Worm (Caenorhabditis elegans): ENCODE data around the gene clec-218.

clec-218 gene

DNA sequence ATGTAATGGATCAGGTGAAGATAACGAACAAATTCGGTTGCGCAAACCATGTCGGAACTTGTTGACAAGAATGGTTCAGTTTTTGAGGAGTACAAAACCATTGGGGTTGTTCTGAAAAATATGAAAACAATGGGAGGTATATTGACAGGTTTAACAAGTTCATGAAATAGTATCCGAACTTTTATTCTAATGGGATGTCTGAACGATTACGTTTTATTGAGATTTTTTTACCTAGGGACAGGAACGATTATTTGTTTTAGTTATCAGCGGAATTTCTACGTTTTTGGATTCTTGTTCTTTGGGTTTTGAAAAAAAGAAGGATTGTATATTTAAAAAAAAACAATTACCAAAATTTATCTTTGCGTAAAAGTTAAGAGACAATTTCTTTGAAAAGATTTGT is 27.0 kb upstream of the clec-218 start, which contains the start of gene str-135:
str-135 (minus strand) TSS at position 101 of the 400 bp plus-strand sequence.
- TF ChIP-seq mab-5 (tag; optimal IDR thresholded peaks at IDR 0.05) (no peak), skn-1 (tag; optimal IDR thresholded peaks at IDR 0.05) (no peak), Y55F3AM.14 (GFP tag; optimal IDR thresholded peaks at IDR 0.05) (no peak), ceh-82 (tag; optimal IDR thresholded peaks at IDR 0.05) (no peak), F13H6.1 (tag; optimal IDR thresholded peaks at IDR 0.05) (no peak), nhr-237 (tag; optimal IDR thresholded peaks at IDR 0.05) (no peak), aly-2 (tag; optimal IDR thresholded peaks at IDR 0.05) (no peak), nhr-77 (tag; optimal IDR thresholded peaks at IDR 0.05) (no peak), peb-1 (tag; optimal IDR thresholded peaks at IDR 0.05) (no peak), unc-39 (tag; optimal IDR thresholded peaks at IDR 0.05) (no peak), nhr-25 (tag; optimal IDR thresholded peaks at IDR 0.05) (no peak)

DNA sequence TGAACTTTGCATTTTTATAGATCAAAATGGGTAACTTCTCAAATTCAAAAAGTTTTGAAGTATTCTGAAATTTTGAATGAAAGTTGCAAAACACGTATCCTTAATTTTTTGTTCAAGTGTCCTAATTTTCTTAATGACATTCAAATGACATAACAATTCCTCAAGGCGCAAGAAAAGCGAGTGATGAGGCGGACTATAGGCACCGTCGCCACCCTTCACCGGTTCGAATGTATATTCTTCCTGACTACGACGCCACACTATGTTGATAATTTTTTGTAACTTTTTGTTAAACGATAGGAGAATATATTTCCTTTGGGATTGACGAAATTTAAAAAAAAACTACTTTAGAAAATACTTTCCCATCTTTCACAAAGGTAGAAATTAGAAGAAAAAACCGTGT is 26.1 kb upstream of the clec-218 start:
- TF ChIP-seq unc-62 (GFP tag; optimal IDR thresholded peaks at IDR 0.05) (no peak), nhr-23 (tag; optimal IDR thresholded peaks at IDR 0.05) (no peak), unc-39 (tag; optimal IDR thresholded peaks at IDR 0.05) (no peak)

DNA sequence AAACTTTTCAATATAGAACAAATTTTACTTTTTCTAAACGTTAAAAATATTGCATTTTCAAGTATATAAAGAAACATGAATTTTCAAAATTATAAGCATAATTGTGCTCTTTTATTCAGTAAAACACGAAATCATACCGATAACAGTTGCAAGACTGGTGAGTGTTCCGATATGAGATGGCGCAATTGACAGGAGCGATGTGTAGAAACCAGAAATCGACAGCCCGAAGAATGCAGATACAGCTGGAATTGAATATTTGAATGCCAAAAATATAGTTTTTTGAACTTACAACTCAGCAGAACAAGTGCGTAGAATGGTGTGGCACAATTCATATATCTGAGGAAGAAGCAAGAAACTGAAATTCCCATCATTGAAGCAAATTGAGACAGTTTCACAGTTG is 24.8 kb upstream of the clec-218 start:
- TF ChIP-seq nhr-21 (tag; optimal IDR thresholded peaks at IDR 0.05) (no peak), ceh-16 (tag; optimal IDR thresholded peaks at IDR 0.05) (no peak), nhr-10 (tag; optimal IDR thresholded peaks at IDR 0.05) (no peak), skn-1 (tag; optimal IDR thresholded peaks at IDR 0.05) (no peak), nhr-11 (tag; optimal IDR thresholded peaks at IDR 0.05) (no peak), ztf-4 (tag; optimal IDR thresholded peaks at IDR 0.05) (no peak), nhr-23 (tag; optimal IDR thresholded peaks at IDR 0.05) (no peak), dmd-4 (tag; optimal IDR thresholded peaks at IDR 0.05) (no peak), blmp-1 (tag; optimal IDR thresholded peaks at IDR 0.05; ENCODE audit: insufficient read depth) (no peak), C34F6.9 (tag; optimal IDR thresholded peaks at IDR 0.05) (no peak), nhr-77 (tag; optimal IDR thresholded peaks at IDR 0.05) (no peak), zag-1 (tag; optimal IDR thresholded peaks at IDR 0.05) (no peak), sma-3 (GFP tag; optimal IDR thresholded peaks at IDR 0.05) (no peak), ztf-11 (tag; optimal IDR thresholded peaks at IDR 0.05) (no peak), lin-39 (tag; optimal IDR thresholded peaks at IDR 0.05) (no peak), lin-11 (tag; optimal IDR thresholded peaks at IDR 0.05) (no peak), nhr-25 (tag; optimal IDR thresholded peaks at IDR 0.05) (no peak), nhr-6 (tag; optimal IDR thresholded peaks at IDR 0.05) (no peak), nhr-129 (tag; optimal IDR thresholded peaks at IDR 0.05) (no peak), snpc-4 (tag; optimal IDR thresholded peaks at IDR 0.05) (no peak)

DNA sequence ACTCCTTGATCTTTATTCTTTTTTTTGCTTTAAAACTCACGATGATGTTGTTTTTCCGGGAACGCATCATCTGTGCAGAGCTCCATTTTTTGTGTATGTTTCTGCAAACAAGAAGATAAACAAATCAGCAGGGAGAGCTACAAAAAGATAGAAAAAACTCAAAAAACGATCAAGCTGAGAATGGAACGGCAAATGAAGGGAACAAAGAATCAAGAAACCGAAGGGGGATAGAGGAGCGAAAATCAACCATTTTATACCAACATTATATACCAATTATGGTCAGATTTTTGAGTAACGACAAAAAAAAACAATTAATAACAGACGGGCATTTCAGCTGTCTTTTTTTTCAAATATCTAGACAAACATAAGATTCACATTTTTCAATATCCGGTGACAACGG is 22.9 kb upstream of the clec-218 start, which contains the start of gene slc-17.5:
slc-17.5 (minus strand) TSS at position 101 of the 400 bp plus-strand sequence.
- no peak for TF ChIP-seq nhr-237 (tag; optimal IDR thresholded peaks at IDR 0.05)

DNA sequence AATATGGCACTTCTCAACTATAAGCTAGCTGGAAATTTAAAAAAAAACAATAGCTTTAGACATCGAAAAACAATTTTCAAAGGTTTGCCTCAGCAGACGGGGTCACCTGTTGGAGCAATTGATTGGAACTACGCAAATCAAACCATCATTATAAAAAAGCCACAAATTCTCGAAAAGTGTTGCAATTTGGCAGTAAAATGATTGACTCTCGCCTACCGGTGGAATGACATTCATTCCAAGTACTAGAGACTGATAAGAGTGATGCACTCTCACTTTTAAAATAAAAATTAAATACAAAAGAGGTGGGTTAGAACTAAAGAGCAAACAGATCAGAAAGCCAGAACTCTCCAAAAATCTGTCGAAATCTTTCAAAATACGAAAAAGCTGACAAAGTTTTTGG is 22.3 kb upstream of the clec-218 start:
- TF ChIP-seq sma-9 (GFP tag; optimal IDR thresholded peaks at IDR 0.05) (no peak), sma-9 (tag; optimal IDR thresholded peaks at IDR 0.05) (no peak), fos-1 (tag; optimal IDR thresholded peaks at IDR 0.05) (peak; percentile 28)

DNA sequence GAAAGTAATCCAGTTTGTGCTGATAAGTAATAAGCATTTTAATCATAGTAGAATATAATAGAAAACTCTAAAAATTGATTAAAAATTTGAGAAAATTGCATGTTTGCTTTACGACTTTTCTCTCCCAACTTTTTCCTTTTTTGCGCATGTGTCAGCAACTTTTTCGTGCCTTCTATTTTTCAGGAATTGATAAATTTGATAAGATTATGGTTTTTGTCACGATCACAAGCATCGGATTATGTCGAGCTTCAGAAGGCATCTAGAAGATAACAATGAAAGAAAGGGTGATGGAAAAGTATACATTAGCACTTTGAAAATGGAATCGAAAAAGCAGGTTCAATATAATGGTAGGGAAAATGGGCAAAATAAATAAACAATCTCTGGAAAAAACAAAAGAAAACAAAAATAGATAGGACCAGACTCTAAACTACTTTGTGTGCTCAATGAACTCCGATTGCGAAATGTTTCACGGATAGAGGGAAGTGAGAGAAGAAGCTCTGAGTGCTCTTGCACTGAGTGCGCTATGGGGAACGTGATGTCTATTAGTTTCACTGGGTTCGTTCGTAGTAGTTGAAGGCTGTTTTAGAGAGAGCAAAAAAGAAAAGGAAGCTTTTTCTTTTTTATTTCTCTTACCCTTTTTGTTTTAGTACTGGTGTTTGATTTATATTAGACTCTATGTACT is 19.5 kb upstream of the clec-218 start:
- TF ChIP-seq C34F6.9 (tag; optimal IDR thresholded peaks at IDR 0.05), result peak; percentile 45
- peak; percentile 98 for TF ChIP-seq sma-9 (GFP tag; optimal IDR thresholded peaks at IDR 0.05)
- no peak for TF ChIP-seq sma-9 (tag; optimal IDR thresholded peaks at IDR 0.05)
- no peak for TF ChIP-seq egl-27 (tag; optimal IDR thresholded peaks at IDR 0.05)
- TF ChIP-seq elt-3 (tag; optimal IDR thresholded peaks at IDR 0.05), result no peak
- peak; percentile 24 for TF ChIP-seq zag-1 (tag; optimal IDR thresholded peaks at IDR 0.05)
- peak; percentile 7 for TF ChIP-seq nhr-6 (tag; optimal IDR thresholded peaks at IDR 0.05)
- peak in 1 of 2 experiments; percentile 64 for TF ChIP-seq mdl-1 (tag; optimal IDR thresholded peaks at IDR 0.05)

All from whole organism, L2 larva.